Worm (Caenorhabditis elegans): Measurements from ENCODE around the gene K08F8.15.

ce11 chrII:8800830-8801229 lies 34.2 kb downstream of the K08F8.15 start, which contains the start of gene appg-2:
- no peak for TF ChIP-seq pha-4 (tag; optimal IDR thresholded peaks at IDR 0.05)
- TF ChIP-seq ztf-11 (tag; optimal IDR thresholded peaks at IDR 0.05) = no peak

Data from whole organism, mixed stage, embryonic.